Worm (Caenorhabditis elegans) whole organism, L1 larva: ENCODE data around the gene K04H4.5.

Experiments
- C34B4.2 ChIP-seq: sonication (generic microtip); optimal IDR thresholded peaks from 2 replicates; lab custom pipeline; 2017; ENCODE audit warnings: mild to moderate bottlenecking, missing genetic modification characterization, missing compliant biosample characterization
- alr-1 ChIP-seq: fragments of 200-800 bp; sonication (Bioruptor generic); optimal IDR thresholded peaks from 2 replicates; lab custom pipeline; 2018; ENCODE audit warnings: borderline replicate concordance, mild to moderate bottlenecking, missing genetic modification characterization, missing compliant biosample characterization
- aly-2 ChIP-seq: fragments of 150-350 bp; optimal IDR thresholded peaks from 2 replicates; lab custom pipeline; 2014; ENCODE audit warnings: missing biosample characterization, missing genetic modification characterization
- ceh-82 ChIP-seq, 3 experiments: fragments of 150-350 bp in 1 of 3; sonication (generic microtip) in 2 of 3; optimal IDR thresholded peaks; 2 replicates each; lab custom pipeline; 2014 to 2017; ENCODE audit warnings: missing biosample characterization in 3 of 3, missing genetic modification characterization in 3 of 3
- ceh-90 ChIP-seq: sonication (generic microtip); optimal IDR thresholded peaks from 2 replicates; lab custom pipeline; 2016; ENCODE audit warnings: missing genetic modification characterization, missing compliant biosample characterization
- ces-1 ChIP-seq: fragments of 150-350 bp; optimal IDR thresholded peaks from 2 replicates; lab custom pipeline; 2014; ENCODE audit warnings: missing biosample characterization, missing genetic modification reagents, missing genetic modification characterization
- dsc-1 ChIP-seq: sonication (generic microtip); optimal IDR thresholded peaks from 2 replicates; lab custom pipeline; 2016; ENCODE audit warnings: mild to moderate bottlenecking, missing genetic modification characterization, missing compliant biosample characterization
- egl-27 ChIP-seq, 2 experiments: fragments of 150-350 bp in 1 of 2; sonication (generic microtip); optimal IDR thresholded peaks; 3 replicates each; lab custom pipeline; 2017 to 2018; ENCODE audit warnings: missing biosample characterization in 2 of 2, missing genetic modification characterization in 2 of 2, missing genetic modification reagents in 2 of 2
- elt-2 ChIP-seq: sonication (generic microtip); optimal IDR thresholded peaks from 2 replicates; lab custom pipeline; 2016; ENCODE audit warnings: missing genetic modification characterization, mild to moderate bottlenecking, inconsistent platforms, missing compliant biosample characterization, missing genetic modification reagents
- elt-3 ChIP-seq, 6 experiments: fragments of 150-350 bp in 1 of 6; sonication (generic microtip); optimal IDR thresholded peaks; 2 replicates each; lab custom pipeline; 2017 to 2018; ENCODE audit warnings: missing biosample characterization in 6 of 6, missing genetic modification characterization in 6 of 6, inconsistent platforms in 1 of 6
- fkh-4 ChIP-seq: sonication (generic microtip); optimal IDR thresholded peaks from 2 replicates; lab custom pipeline; 2016; ENCODE audit warnings: missing compliant biosample characterization, missing genetic modification characterization, borderline replicate concordance
- fos-1 ChIP-seq: fragments of 150-350 bp; optimal IDR thresholded peaks from 2 replicates; lab custom pipeline; 2014; ENCODE audit warnings: missing biosample characterization, missing genetic modification characterization
- grh-1 ChIP-seq: fragments of 200-800 bp; sonication (Bioruptor generic); IDR thresholded peaks from 2 replicates; pipeline ENCODE4 v1.3.6; 2022; ENCODE audit warnings: missing genetic modification reagents, missing genetic modification characterization, missing compliant biosample characterization
- jun-1 ChIP-seq: fragments of 150-350 bp; optimal IDR thresholded peaks from 2 replicates; lab custom pipeline; 2014; ENCODE audit warnings: missing biosample characterization, missing genetic modification reagents, missing genetic modification characterization
- lin-14 ChIP-seq: fragments of 200-800 bp; sonication (Bioruptor generic); optimal IDR thresholded peaks from 2 replicates; lab custom pipeline; 2018; ENCODE audit warnings: mild to moderate bottlenecking, missing genetic modification characterization, moderate library complexity, missing compliant biosample characterization
- lin-15B ChIP-seq: fragments of 150-350 bp; sonication (generic microtip); optimal IDR thresholded peaks from 3 replicates; lab custom pipeline; 2014; ENCODE audit warnings: missing biosample characterization, missing genetic modification characterization
- lin-39 ChIP-seq: fragments of 150-350 bp; optimal IDR thresholded peaks from 2 replicates; lab custom pipeline; 2014; ENCODE audit warnings: missing biosample characterization, missing genetic modification reagents, missing genetic modification characterization
- lsy-2 ChIP-seq, 2 experiments: fragments of 150-350 bp; optimal IDR thresholded peaks; 2 replicates each; lab custom pipeline; 2014; ENCODE audit warnings: missing biosample characterization in 2 of 2, missing genetic modification characterization in 2 of 2
- mdl-1 ChIP-seq, 2 experiments: fragments of 150-350 bp; optimal IDR thresholded peaks; 2 replicates each; lab custom pipeline; 2014 to 2017; ENCODE audit warnings: missing biosample characterization in 2 of 2, missing genetic modification characterization in 2 of 2, inconsistent platforms in 1 of 2
- mep-1 ChIP-seq: fragments of 150-350 bp; optimal IDR thresholded peaks from 2 replicates; lab custom pipeline; 2014; ENCODE audit warnings: missing biosample characterization, missing genetic modification characterization
- nhr-237 ChIP-seq: fragments of 150-350 bp; optimal IDR thresholded peaks from 2 replicates; lab custom pipeline; 2014; ENCODE audit warnings: missing biosample characterization, missing genetic modification characterization
- nhr-47 ChIP-seq: sonication (generic microtip); optimal IDR thresholded peaks from 2 replicates; lab custom pipeline; 2016; ENCODE audit warnings: mild to moderate bottlenecking, missing genetic modification characterization, moderate library complexity, missing compliant biosample characterization
- nhr-71 ChIP-seq: sonication (generic microtip); optimal IDR thresholded peaks from 2 replicates; lab custom pipeline; 2016; ENCODE audit warnings: mild to moderate bottlenecking, missing genetic modification characterization, moderate library complexity, missing compliant biosample characterization
- nhr-90 ChIP-seq: sonication (generic microtip); optimal IDR thresholded peaks from 2 replicates; lab custom pipeline; 2016; ENCODE audit warnings: mild to moderate bottlenecking, missing genetic modification characterization, missing compliant biosample characterization; ENCODE audit not compliant: poor library complexity
- rnt-1 ChIP-seq: sonication (generic microtip); optimal IDR thresholded peaks from 2 replicates; lab custom pipeline; 2016; ENCODE audit warnings: mild to moderate bottlenecking, missing genetic modification characterization, moderate library complexity, missing compliant biosample characterization
- skn-1 ChIP-seq: fragments of 150-350 bp; optimal IDR thresholded peaks from 2 replicates; lab custom pipeline; 2014; ENCODE audit warnings: missing biosample characterization, missing genetic modification characterization
- snu-23 ChIP-seq: sonication (generic microtip); optimal IDR thresholded peaks from 2 replicates; lab custom pipeline; 2016; ENCODE audit warnings: missing genetic modification characterization, missing compliant biosample characterization
- sup-37 ChIP-seq: fragments of 200-800 bp; sonication (Bioruptor generic); optimal IDR thresholded peaks from 2 replicates; lab custom pipeline; 2018; ENCODE audit warnings: mild to moderate bottlenecking, missing genetic modification characterization, missing compliant biosample characterization
- swsn-7 ChIP-seq: sonication (generic microtip); optimal IDR thresholded peaks from 2 replicates; lab custom pipeline; 2016; ENCODE audit warnings: missing genetic modification characterization, missing compliant biosample characterization
- tbx-2 ChIP-seq: sonication (generic microtip); optimal IDR thresholded peaks from 2 replicates; lab custom pipeline; 2016; ENCODE audit warnings: missing genetic modification characterization, missing compliant biosample characterization
- tlp-1 ChIP-seq: fragments of 150-350 bp; optimal IDR thresholded peaks from 2 replicates; lab custom pipeline; 2014; ENCODE audit warnings: missing biosample characterization, missing genetic modification characterization
- xbp-1 ChIP-seq: sonication (generic microtip); optimal IDR thresholded peaks from 2 replicates; lab custom pipeline; 2016; ENCODE audit warnings: missing genetic modification characterization, missing compliant biosample characterization
- zip-4 ChIP-seq: fragments of 200-800 bp; sonication (Bioruptor generic); optimal IDR thresholded peaks from 2 replicates; lab custom pipeline; 2018; ENCODE audit warnings: mild to moderate bottlenecking, missing genetic modification characterization, moderate library complexity, missing compliant biosample characterization
- ztf-11 ChIP-seq, 2 experiments: sonication (generic microtip); optimal IDR thresholded peaks; 2 replicates each; lab custom pipeline; 2016 to 2017; ENCODE audit warnings: missing genetic modification characterization in 2 of 2, missing biosample characterization in 1 of 2, missing compliant biosample characterization in 1 of 2
- ztf-4 ChIP-seq: fragments of 150-350 bp; optimal IDR thresholded peaks from 2 replicates; lab custom pipeline; 2014; ENCODE audit warnings: missing biosample characterization, missing genetic modification characterization

The K04H4.5 gene

DNA sequence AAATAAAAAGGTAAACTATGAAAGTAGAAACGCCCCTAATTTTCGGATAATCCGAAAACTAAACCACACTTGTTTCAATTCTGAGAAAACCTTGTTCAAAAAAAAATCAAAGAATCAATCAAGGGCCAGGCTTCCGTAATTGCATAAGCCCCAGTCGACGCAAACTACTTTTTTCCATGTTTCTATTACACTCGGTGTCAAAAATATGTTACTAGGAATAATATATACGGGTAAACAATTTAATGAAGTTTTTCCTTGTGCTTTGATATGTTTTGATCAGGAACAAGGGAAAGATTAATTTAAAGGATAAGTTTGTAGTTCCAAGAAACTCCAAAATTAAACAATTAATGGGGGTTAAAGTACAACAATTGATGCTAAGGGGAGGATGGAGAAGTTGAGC is 49.3 kb upstream of the K04H4.5 start (continued):
- no peak for TF ChIP-seq sup-37
- no peak for TF ChIP-seq mdl-1 (tag; optimal IDR thresholded peaks at IDR 0.05; lab: Kevin White, UChicago)
- TF ChIP-seq ztf-11 (tag; optimal IDR thresholded peaks at IDR 0.05; lab: Kevin White, UChicago), result no peak
- TF ChIP-seq C34B4.2, result no peak
- no peak for TF ChIP-seq skn-1
- TF ChIP-seq jun-1 (tag; lab: Kevin White, UChicago), result no peak
- peak; percentile 67 for TF ChIP-seq nhr-71
- TF ChIP-seq elt-3 (tag; optimal IDR thresholded peaks at IDR 0.05; lab: Kevin White, UChicago), result no peak
- no peak for TF ChIP-seq zip-4 (GFP tag; lab: Kevin White, UChicago)
- no peak for TF ChIP-seq ceh-90
- no peak for TF ChIP-seq rnt-1 (tag; lab: Kevin White, UChicago)
- no peak for TF ChIP-seq tlp-1 (tag; lab: Kevin White, UChicago)

- peak; percentile 39 for TF ChIP-seq elt-2 (tag; lab: Kevin White, UChicago)
- TF ChIP-seq lin-15B (tag; lab: Kevin White, UChicago), result no peak
- TF ChIP-seq mdl-1 (tag; optimal IDR thresholded peaks at IDR 0.05; lab: Kevin White, UChicago), result no peak
- TF ChIP-seq lin-14 (GFP tag; lab: Kevin White, UChicago), result peak; percentile 7
- no peak for TF ChIP-seq alr-1 (tag; lab: Kevin White, UChicago)
Measured at ce11 chrIII:9314476-9314875, 44.7 kb upstream of the K04H4.5 start, which contains the start of gene C40H1.8. Gene C40H1.8 (plus strand): TSS chrIII:9314717.

ce11 chrIII:9315180-9315579 is 44.0 kb upstream of the K04H4.5 start:
- TF ChIP-seq elt-2 (tag; lab: Kevin White, UChicago) (peak; percentile 13), lin-39 (tag; lab: Kevin White, UChicago) (no peak)

ce11 chrIII:9317601-9318000 is 41.6 kb upstream of the K04H4.5 start:
- TF ChIP-seq aly-2 (tag; lab: Kevin White, UChicago) (no peak), dsc-1 (tag; lab: Kevin White, UChicago) (no peak), lin-15B (tag; lab: Kevin White, UChicago) (no peak), grh-1 (no peak), fkh-4 (tag; lab: Kevin White, UChicago) (no peak), swsn-7 (tag; lab: Kevin White, UChicago) (no peak), fos-1 (tag; lab: Kevin White, UChicago) (no peak), lsy-2 (tag; optimal IDR thresholded peaks at IDR 0.05; lab: Kevin White, UChicago) (no peak), ceh-82 (tag; optimal IDR thresholded peaks at IDR 0.05; lab: Kevin White, UChicago) (no peak), mep-1 (tag; lab: Kevin White, UChicago) (no peak), ztf-4 (tag; lab: Kevin White, UChicago) (no peak), ces-1 (GFP tag; lab: Kevin White, UChicago) (no peak), nhr-90 (no peak), xbp-1 (tag; lab: Kevin White, UChicago) (no peak), elt-3 (tag; optimal IDR thresholded peaks at IDR 0.05; lab: Kevin White, UChicago) (no peak), nhr-237 (tag; lab: Kevin White, UChicago) (no peak), nhr-47 (tag; lab: Kevin White, UChicago) (no peak)

DNA sequence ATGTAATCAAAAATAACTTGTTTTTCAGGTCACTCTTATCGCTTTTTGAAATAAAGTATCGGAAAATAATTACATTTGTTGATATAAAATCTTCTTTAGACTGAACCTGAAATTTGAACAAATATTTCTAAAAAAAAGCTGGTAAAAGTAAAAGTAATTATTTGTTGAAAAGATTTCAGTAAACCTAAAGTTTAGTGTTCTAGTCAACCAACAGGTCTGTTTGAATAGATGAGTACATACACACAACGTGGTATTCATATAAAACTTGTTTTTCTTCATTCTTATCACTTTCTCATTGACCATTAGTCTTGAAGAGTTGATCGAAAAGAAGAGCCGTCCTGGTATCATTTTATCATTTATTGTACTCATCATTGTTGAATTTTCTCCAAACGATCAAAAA is 39.5 kb upstream of the K04H4.5 start, which contains the start of gene C40H1.9:
Gene C40H1.9 (plus strand): TSS at position 301 of the 400 bp plus-strand sequence.
- TF ChIP-seq tbx-2 (no peak), lsy-2 (tag; optimal IDR thresholded peaks at IDR 0.05; lab: Kevin White, UChicago) (no peak), egl-27 (tag; optimal IDR thresholded peaks at IDR 0.05; lab: Kevin White, UChicago) (no peak), snu-23 (no peak)
